Worm (Caenorhabditis elegans) whole organism, L3 larva: Measurements from ENCODE around the gene C33G8.2.

Experiments
- ama-1 ChIP-seq: fragments of 150-350 bp; optimal IDR thresholded peaks from 2 replicates; lab custom pipeline; 2018
- elt-2 ChIP-seq: sonication (generic microtip); optimal IDR thresholded peaks from 2 replicates; lab custom pipeline; 2016; ENCODE audit warnings: missing genetic modification reagents, mild to moderate bottlenecking, missing genetic modification characterization, missing compliant biosample characterization
- mdl-1 ChIP-seq: fragments of 150-350 bp; optimal IDR thresholded peaks from 2 replicates; lab custom pipeline; 2014; ENCODE audit warnings: missing biosample characterization, missing genetic modification characterization
- nhr-12 ChIP-seq: fragments of 150-350 bp; optimal IDR thresholded peaks from 2 replicates; lab custom pipeline; 2014; ENCODE audit warnings: missing biosample characterization, missing genetic modification characterization
- nhr-76 ChIP-seq: fragments of 150-350 bp; sonication (generic microtip); optimal IDR thresholded peaks from 5 replicates; lab custom pipeline; 2014; ENCODE audit warnings: missing biosample characterization, missing genetic modification characterization
- sea-2 ChIP-seq: fragments of 150-350 bp; sonication (generic microtip); optimal IDR thresholded peaks from 4 replicates; lab custom pipeline; 2014; ENCODE audit warnings: missing biosample characterization, missing genetic modification reagents, missing genetic modification characterization
- snpc-4 ChIP-seq: fragments of 150-350 bp; optimal IDR thresholded peaks from 2 replicates; lab custom pipeline; 2014; ENCODE audit warnings: missing biosample characterization, missing genetic modification characterization
- unc-39 ChIP-seq: sonication (generic microtip); optimal IDR thresholded peaks from 4 replicates; lab custom pipeline; 2017; ENCODE audit warnings: missing biosample characterization, missing genetic modification characterization

- TF ChIP-seq nhr-12 = no peak
- TF ChIP-seq elt-2 (tag; lab: Kevin White, UChicago) = no peak
- TF ChIP-seq sea-2 (GFP tag; lab: Kevin White, UChicago) = no peak
- no peak for TF ChIP-seq ama-1 (lab: Kevin White, UChicago)
- TF ChIP-seq mdl-1 (tag; lab: Kevin White, UChicago) = no peak
- TF ChIP-seq nhr-76 (tag; lab: Kevin White, UChicago) = no peak
- TF ChIP-seq unc-39 (tag; lab: Kevin White, UChicago) = no peak
- no peak for TF ChIP-seq snpc-4 (tag; lab: Kevin White, UChicago)
Observed at ce11 chrV:6985943-6986342, 23.6 kb upstream of the C33G8.2 start, which contains the start of gene nhr-163.
